Worm (Caenorhabditis elegans) whole organism, L2 larva: ENCODE measurements around the gene dlc-1.
A peak's percentile ranks its signal among the peaks of the same experiment; 100 is the strongest.

Source experiments
- ZK546.5 ChIP-seq: sonication (generic microtip); optimal IDR thresholded peaks from 2 replicates; lab custom pipeline; 2017; ENCODE audit warnings: missing biosample characterization, missing genetic modification characterization
- ama-1 ChIP-seq: fragments of 150-350 bp; optimal IDR thresholded peaks from 2 replicates; lab custom pipeline; 2018; ENCODE audit warnings: inconsistent platforms
- blmp-1 ChIP-seq: sonication (generic microtip); optimal IDR thresholded peaks from 2 replicates; lab custom pipeline; 2017; ENCODE audit warnings: missing genetic modification characterization, mild to moderate bottlenecking, missing compliant biosample characterization, antibody characterized with exemption, moderate library complexity; ENCODE audit not compliant: insufficient read depth
- ceh-82 ChIP-seq: fragments of 150-350 bp; optimal IDR thresholded peaks from 2 replicates; lab custom pipeline; 2014; ENCODE audit warnings: missing biosample characterization, missing genetic modification characterization
- crh-2 ChIP-seq: sonication (generic microtip); optimal IDR thresholded peaks from 2 replicates; lab custom pipeline; 2017; ENCODE audit warnings: missing biosample characterization, missing genetic modification characterization
- lin-13 ChIP-seq: fragments of 150-350 bp; optimal IDR thresholded peaks from 2 replicates; lab custom pipeline; 2014; ENCODE audit warnings: missing biosample characterization, missing genetic modification reagents, missing genetic modification characterization
- nhr-237 ChIP-seq: fragments of 150-350 bp; optimal IDR thresholded peaks from 2 replicates; lab custom pipeline; 2014; ENCODE audit warnings: missing biosample characterization, missing genetic modification characterization
- nhr-6 ChIP-seq: fragments of 150-350 bp; optimal IDR thresholded peaks from 2 replicates; lab custom pipeline; 2014; ENCODE audit warnings: missing biosample characterization, missing genetic modification characterization
- nhr-77 ChIP-seq: fragments of 150-350 bp; optimal IDR thresholded peaks from 2 replicates; lab custom pipeline; 2014; ENCODE audit warnings: missing biosample characterization, missing genetic modification characterization

- TF ChIP-seq blmp-1 (tag; lab: Kevin White, UChicago) (peak; percentile 21), nhr-6 (tag; lab: Kevin White, UChicago) (no peak), lin-13 (GFP tag; lab: Kevin White, UChicago) (no peak), ama-1 (lab: Kevin White, UChicago) (peak; percentile 31), nhr-237 (tag; lab: Kevin White, UChicago) (no peak), ZK546.5 (tag; lab: Kevin White, UChicago) (no peak), crh-2 (tag; lab: Kevin White, UChicago) (peak; percentile 16), ceh-82 (tag; lab: Kevin White, UChicago) (no peak), nhr-77 (tag; lab: Kevin White, UChicago) (no peak)
These were observed 21.1 kb downstream of the dlc-1 start, which contains the start of gene mel-32 for ce11 chrIII:6442305-6443125.
